Worm (Caenorhabditis elegans) whole organism, L4 larva: ENCODE measurements around the gene unc-33.

Experiments used
- ama-1 ChIP-seq: fragments of 150-350 bp; optimal IDR thresholded peaks from 2 replicates; lab custom pipeline; 2014; ENCODE audit warnings: inconsistent platforms, mixed read lengths
- daf-12 ChIP-seq: fragments of 150-350 bp; optimal IDR thresholded peaks from 2 replicates; lab custom pipeline; 2014; ENCODE audit warnings: missing biosample characterization, missing genetic modification reagents, missing genetic modification characterization
- fkh-10 ChIP-seq: fragments of 150-350 bp; optimal IDR thresholded peaks from 2 replicates; lab custom pipeline; 2014; ENCODE audit warnings: missing biosample characterization, missing genetic modification reagents, missing genetic modification characterization
- nhr-237 ChIP-seq: sonication (generic microtip); optimal IDR thresholded peaks from 2 replicates; lab custom pipeline; 2017; ENCODE audit warnings: missing biosample characterization, missing genetic modification characterization
- nhr-41 ChIP-seq: fragments of 200-800 bp; sonication (Bioruptor generic); IDR thresholded peaks from 2 replicates; pipeline ENCODE4 v1.3.6; 2022; ENCODE audit warnings: missing genetic modification reagents, missing genetic modification characterization, missing compliant biosample characterization
- nhr-6 ChIP-seq: fragments of 150-350 bp; optimal IDR thresholded peaks from 2 replicates; lab custom pipeline; 2014; ENCODE audit warnings: missing biosample characterization, missing genetic modification characterization
- nhr-77 ChIP-seq: fragments of 150-350 bp; optimal IDR thresholded peaks from 2 replicates; lab custom pipeline; 2014; ENCODE audit warnings: missing biosample characterization, missing genetic modification characterization
- snpc-1.2 ChIP-seq: fragments of 200-800 bp; sonication (Bioruptor generic); IDR thresholded peaks from 2 replicates; pipeline ENCODE4 v1.3.6; 2022; ENCODE audit warnings: missing genetic modification reagents, missing genetic modification characterization, missing compliant biosample characterization

ce11 chrIV:3514467-3514866 lies 2.2 kb upstream of the unc-33 start, which contains the start of gene tsg-101:
- TF ChIP-seq daf-12 (tag; lab: Kevin White, UChicago) (no peak), fkh-10 (GFP tag; lab: Kevin White, UChicago) (no peak), nhr-77 (tag; lab: Kevin White, UChicago) (no peak), nhr-6 (no peak), snpc-1.2 (GFP tag; lab: Robert Waterston, UW) (no peak), nhr-41 (GFP tag; lab: Robert Waterston, UW) (no peak), ama-1 (no peak), nhr-237 (no peak)
